Worm (Caenorhabditis elegans) whole organism, L1 larva: ENCODE results near the gene Y46H3C.5.
"Not testable (repeated sequence)": the region's sequence is repeated elsewhere in the genome, so short reads cannot be mapped to it uniquely, and the experiment has no call there.

Source experiments
- C16A3.4 ChIP-seq: fragments of 150-350 bp; optimal IDR thresholded peaks from 2 replicates; lab custom pipeline; 2014; ENCODE audit warnings: missing biosample characterization, missing genetic modification characterization
- F16B12.6 ChIP-seq: fragments of 150-350 bp; optimal IDR thresholded peaks from 2 replicates; lab custom pipeline; 2014; ENCODE audit warnings: missing biosample characterization, missing genetic modification characterization
- Y116A8C.19 ChIP-seq: sonication (generic microtip); optimal IDR thresholded peaks from 2 replicates; lab custom pipeline; 2016; ENCODE audit warnings: missing compliant biosample characterization, missing genetic modification characterization, borderline replicate concordance
- alr-1 ChIP-seq: fragments of 200-800 bp; sonication (Bioruptor generic); optimal IDR thresholded peaks from 2 replicates; lab custom pipeline; 2018; ENCODE audit warnings: borderline replicate concordance, mild to moderate bottlenecking, missing genetic modification characterization, missing compliant biosample characterization
- blmp-1 ChIP-seq: fragments of 150-350 bp; optimal IDR thresholded peaks from 2 replicates; lab custom pipeline; 2014; ENCODE audit warnings: missing biosample characterization, missing genetic modification characterization
- ceh-63 ChIP-seq: fragments of 200-800 bp; sonication (Bioruptor generic); optimal IDR thresholded peaks from 2 replicates; lab custom pipeline; 2018; ENCODE audit warnings: mild to moderate bottlenecking, missing genetic modification characterization, missing compliant biosample characterization
- ceh-82 ChIP-seq, 3 experiments: fragments of 150-350 bp in 1 of 3; sonication (generic microtip) in 2 of 3; optimal IDR thresholded peaks; 2 replicates each; lab custom pipeline; 2014 to 2017; ENCODE audit warnings: missing biosample characterization in 3 of 3, missing genetic modification characterization in 3 of 3
- dpl-1 ChIP-seq, 3 experiments: fragments of 150-350 bp in 2 of 3; sonication (generic microtip) in 1 of 3; optimal IDR thresholded peaks; 2 replicates each; lab custom pipeline; 2014 to 2017; ENCODE audit warnings: missing biosample characterization in 3 of 3, missing genetic modification characterization in 3 of 3, missing genetic modification reagents in 3 of 3
- dsc-1 ChIP-seq: sonication (generic microtip); optimal IDR thresholded peaks from 2 replicates; lab custom pipeline; 2016; ENCODE audit warnings: mild to moderate bottlenecking, missing genetic modification characterization, missing compliant biosample characterization
- efl-1 ChIP-seq, 4 experiments: fragments of 150-350 bp; optimal IDR thresholded peaks in 3 of 4; peaks in 1 of 4; 1 replicate in 1 of 4; 2 replicates in 3 of 4; lab custom pipeline; 2014; ENCODE audit warnings: missing biosample characterization in 2 of 4, missing genetic modification characterization in 2 of 4, missing genetic modification reagents in 2 of 4
- efl-3 ChIP-seq: fragments of 200-800 bp; sonication (Bioruptor generic); optimal IDR thresholded peaks from 2 replicates; lab custom pipeline; 2018; ENCODE audit warnings: mild to moderate bottlenecking, missing genetic modification characterization, missing compliant biosample characterization
- egl-13 ChIP-seq: sonication (generic microtip); optimal IDR thresholded peaks from 2 replicates; lab custom pipeline; 2016; ENCODE audit warnings: missing genotype, missing genetic modification reagents, missing genetic modification characterization, missing compliant biosample characterization
- egl-27 ChIP-seq, 2 experiments: fragments of 150-350 bp in 1 of 2; sonication (generic microtip); optimal IDR thresholded peaks; 3 replicates each; lab custom pipeline; 2017 to 2018; ENCODE audit warnings: missing biosample characterization in 2 of 2, missing genetic modification characterization in 2 of 2, missing genetic modification reagents in 2 of 2
- ets-5 ChIP-seq: fragments of 200-800 bp; sonication (Bioruptor generic); IDR thresholded peaks from 2 replicates; pipeline ENCODE4 v1.3.6; 2022; ENCODE audit warnings: missing genetic modification characterization, missing compliant biosample characterization
- fkh-10 ChIP-seq: sonication (generic microtip); optimal IDR thresholded peaks from 2 replicates; lab custom pipeline; 2017; ENCODE audit warnings: missing biosample characterization, missing genetic modification reagents, missing genetic modification characterization
- fkh-4 ChIP-seq: sonication (generic microtip); optimal IDR thresholded peaks from 2 replicates; lab custom pipeline; 2016; ENCODE audit warnings: missing compliant biosample characterization, missing genetic modification characterization, borderline replicate concordance
- fkh-8 ChIP-seq: sonication (generic microtip); optimal IDR thresholded peaks from 2 replicates; lab custom pipeline; 2016; ENCODE audit warnings: mild to moderate bottlenecking, missing genetic modification characterization, missing compliant biosample characterization
- fos-1 ChIP-seq: fragments of 150-350 bp; optimal IDR thresholded peaks from 2 replicates; lab custom pipeline; 2014; ENCODE audit warnings: missing biosample characterization, missing genetic modification characterization
- isw-1 ChIP-seq: fragments of 200-800 bp; sonication (Bioruptor generic); IDR thresholded peaks from 2 replicates; pipeline ENCODE4 v1.3.6; 2022; ENCODE audit warnings: missing genetic modification characterization, missing compliant biosample characterization
- jun-1 ChIP-seq: fragments of 150-350 bp; optimal IDR thresholded peaks from 2 replicates; lab custom pipeline; 2014; ENCODE audit warnings: missing biosample characterization, missing genetic modification reagents, missing genetic modification characterization
- lin-14 ChIP-seq: fragments of 200-800 bp; sonication (Bioruptor generic); optimal IDR thresholded peaks from 2 replicates; lab custom pipeline; 2018; ENCODE audit warnings: mild to moderate bottlenecking, missing genetic modification characterization, moderate library complexity, missing compliant biosample characterization
- lin-15B ChIP-seq: fragments of 150-350 bp; sonication (generic microtip); optimal IDR thresholded peaks from 3 replicates; lab custom pipeline; 2014; ENCODE audit warnings: missing biosample characterization, missing genetic modification characterization
- nhr-11 ChIP-seq: fragments of 150-350 bp; optimal IDR thresholded peaks from 2 replicates; lab custom pipeline; 2014; ENCODE audit warnings: missing biosample characterization, missing genetic modification characterization
- nhr-19 ChIP-seq: fragments of 200-800 bp; sonication (Bioruptor generic); conservative IDR thresholded peaks from 2 replicates; pipeline ENCODE4 v1.3.6; 2022; ENCODE audit warnings: missing genetic modification characterization, missing compliant biosample characterization
- nhr-20 ChIP-seq: sonication (generic microtip); optimal IDR thresholded peaks from 2 replicates; lab custom pipeline; 2016; ENCODE audit warnings: mild to moderate bottlenecking, missing genetic modification characterization, missing compliant biosample characterization
- nhr-47 ChIP-seq: sonication (generic microtip); optimal IDR thresholded peaks from 2 replicates; lab custom pipeline; 2016; ENCODE audit warnings: mild to moderate bottlenecking, missing genetic modification characterization, moderate library complexity, missing compliant biosample characterization
- nhr-76 ChIP-seq: sonication (generic microtip); optimal IDR thresholded peaks from 2 replicates; lab custom pipeline; 2017; ENCODE audit warnings: missing biosample characterization, missing genetic modification characterization
- nhr-77 ChIP-seq: fragments of 150-350 bp; optimal IDR thresholded peaks from 2 replicates; lab custom pipeline; 2014; ENCODE audit warnings: missing biosample characterization, missing genetic modification characterization
- nhr-84 ChIP-seq: sonication (generic microtip); optimal IDR thresholded peaks from 2 replicates; lab custom pipeline; 2017; ENCODE audit warnings: missing biosample characterization, missing genetic modification characterization
- nhr-90 ChIP-seq: sonication (generic microtip); optimal IDR thresholded peaks from 2 replicates; lab custom pipeline; 2016; ENCODE audit warnings: mild to moderate bottlenecking, missing genetic modification characterization, missing compliant biosample characterization; ENCODE audit not compliant: poor library complexity
- sox-4 ChIP-seq: sonication (generic microtip); optimal IDR thresholded peaks from 2 replicates; lab custom pipeline; 2016; ENCODE audit warnings: missing genetic modification characterization, missing compliant biosample characterization
- sptf-1 ChIP-seq: fragments of 150-350 bp; optimal IDR thresholded peaks from 2 replicates; lab custom pipeline; 2014; ENCODE audit warnings: missing biosample characterization, missing genetic modification characterization
- xbp-1 ChIP-seq: sonication (generic microtip); optimal IDR thresholded peaks from 2 replicates; lab custom pipeline; 2016; ENCODE audit warnings: missing genetic modification characterization, missing compliant biosample characterization
- zag-1 ChIP-seq: fragments of 150-350 bp; optimal IDR thresholded peaks from 2 replicates; lab custom pipeline; 2014; ENCODE audit warnings: missing biosample characterization, missing genetic modification characterization
- ztf-4 ChIP-seq: fragments of 150-350 bp; optimal IDR thresholded peaks from 2 replicates; lab custom pipeline; 2014; ENCODE audit warnings: missing biosample characterization, missing genetic modification characterization

The Y46H3C.5 gene

ce11 chrV:1692494-1692893, at the start of gene Y46H3C.5:
Gene Y46H3C.5, minus strand, starts transcription at chrV:1692495.
- TF ChIP-seq lin-14 (GFP tag; lab: Kevin White, UChicago); alr-1 (tag; lab: Kevin White, UChicago); dpl-1 (GFP tag; optimal IDR thresholded peaks at IDR 0.05; lab: Kevin White, UChicago): not testable (repeated sequence)

ce11 chrV:1741074-1741473, 48.8 kb upstream of the Y46H3C.5 start, which contains the start of gene srab-25:
Gene srab-25, minus strand, starts transcription at chrV:1741174.
- TF ChIP-seq C16A3.4 (tag; lab: Kevin White, UChicago) (no peak), fkh-10 (no peak), efl-3 (GFP tag; lab: Kevin White, UChicago) (no peak), sox-4 (no peak), blmp-1 (no peak), Y116A8C.19 (tag; lab: Kevin White, UChicago) (no peak), nhr-90 (tag; lab: Kevin White, UChicago) (no peak), nhr-76 (tag; lab: Kevin White, UChicago) (no peak), nhr-19 (GFP tag; lab: Robert Waterston, UW) (no peak), fos-1 (tag; lab: Kevin White, UChicago) (no peak), jun-1 (tag; lab: Kevin White, UChicago) (no peak), fkh-8 (tag; lab: Kevin White, UChicago) (no peak)

ce11 chrV:1734569-1734968, 42.3 kb upstream of the Y46H3C.5 start, which contains the start of gene str-160:
Gene str-160, plus strand, starts transcription at chrV:1734869.
- TF ChIP-seq sptf-1 (no peak), ets-5 (GFP tag; lab: Robert Waterston, UW) (no peak), efl-1 (optimal IDR thresholded peaks at IDR 0.05; lab: Kevin White, UChicago) (no peak), efl-1 (GFP tag; optimal IDR thresholded peaks at IDR 0.05 in 1 of 2; lab: Kevin White, UChicago) (no peak), xbp-1 (tag; lab: Kevin White, UChicago) (no peak), dsc-1 (tag; lab: Kevin White, UChicago) (no peak), egl-27 (tag; optimal IDR thresholded peaks at IDR 0.05; lab: Kevin White, UChicago) (no peak), ztf-4 (tag; lab: Kevin White, UChicago) (no peak), fos-1 (tag; lab: Kevin White, UChicago) (no peak), fkh-4 (tag; lab: Kevin White, UChicago) (no peak), isw-1 (no peak), ceh-63 (GFP tag; lab: Kevin White, UChicago) (no peak), nhr-77 (tag; lab: Kevin White, UChicago) (no peak), nhr-47 (tag; lab: Kevin White, UChicago) (no peak), zag-1 (tag; lab: Kevin White, UChicago) (no peak), nhr-84 (tag; lab: Kevin White, UChicago) (no peak), ceh-82 (tag; optimal IDR thresholded peaks at IDR 0.05; lab: Kevin White, UChicago) (no peak), sox-4 (no peak), F16B12.6 (tag; lab: Kevin White, UChicago) (no peak), nhr-11 (tag; lab: Kevin White, UChicago) (no peak), Y116A8C.19 (tag; lab: Kevin White, UChicago) (no peak)

- peak; percentile 29 for TF ChIP-seq nhr-20
- no peak for TF ChIP-seq lin-15B (tag; lab: Kevin White, UChicago)
- TF ChIP-seq egl-13, result no peak
Observed at ce11 chrV:1731918-1732317, 39.6 kb upstream of the Y46H3C.5 start, which contains the start of gene gst-21. Gene gst-21, minus strand, starts transcription at chrV:1732018.
